Fruit fly (Drosophila melanogaster) whole organism, pupa: ENCODE results near the gene CG3176.

Experiments
- CG10348 ChIP-seq: fragments of 200-800 bp; sonication (Bioruptor generic); IDR thresholded peaks from 2 replicates; pipeline ENCODE4 v1.3.6; 2022; ENCODE audit warnings: missing biosample characterization, missing genetic modification characterization
- CG12605 ChIP-seq: fragments of 200-800 bp; sonication (Bioruptor generic); IDR thresholded peaks from 2 replicates; pipeline ENCODE4 v1.3.6; 2022; ENCODE audit warnings: missing biosample characterization, missing genetic modification characterization
- CG13204 ChIP-seq: fragments of 200-800 bp; sonication (Bioruptor generic); optimal IDR thresholded peaks from 2 replicates; lab custom pipeline; 2018; ENCODE audit warnings: missing biosample characterization, mild to moderate bottlenecking, missing genetic modification characterization, moderate library complexity
- CG4496 ChIP-seq: fragments of 200-800 bp; sonication (Bioruptor generic); IDR thresholded peaks from 3 replicates; pipeline ENCODE4 v1.3.6; 2022; ENCODE audit warnings: missing biosample characterization, missing genetic modification characterization
- Pif1B ChIP-seq: fragments of 200-800 bp; sonication (Bioruptor generic); optimal IDR thresholded peaks from 3 replicates; lab custom pipeline; 2016; ENCODE audit warnings: missing biosample characterization, missing genetic modification characterization

DNA sequence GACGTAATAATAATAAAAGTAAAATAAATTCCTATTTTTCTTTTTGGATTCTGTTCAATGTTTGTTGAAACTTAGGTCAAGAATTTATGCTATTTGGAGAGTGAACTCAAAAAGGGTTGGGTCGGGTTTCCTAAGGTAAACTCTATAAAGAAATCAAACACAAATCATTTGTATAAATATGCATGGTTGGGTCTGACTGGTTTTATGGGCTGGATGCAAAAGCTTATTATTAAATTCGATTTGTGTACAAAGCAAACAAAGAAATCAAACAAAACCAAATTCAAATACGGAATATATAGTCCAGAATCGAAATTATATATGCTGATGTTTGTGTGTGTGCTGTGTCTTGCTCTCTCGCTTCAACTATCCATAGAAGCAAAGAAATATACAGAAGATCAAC is 34.0 kb downstream of the CG3176 start:
- TF ChIP-seq CG13204 (GFP tag; lab: Kevin White, UChicago): no peak
- no peak for TF ChIP-seq CG12605 (GFP tag; lab: Robert Waterston, UW)
- TF ChIP-seq CG10348 (GFP tag; lab: Robert Waterston, UW): no peak
- no peak for TF ChIP-seq Pif1B (GFP tag; lab: Kevin White, UChicago)
- no peak for TF ChIP-seq CG4496 (GFP tag; lab: Robert Waterston, UW)
